Worm (Caenorhabditis elegans) whole organism, early embryonic: ENCODE data around the gene T03E6.8.

Source experiments
- B0310.2 ChIP-seq: sonication (generic microtip); optimal IDR thresholded peaks from 2 replicates; lab custom pipeline; 2016; ENCODE audit warnings: mild to moderate bottlenecking, missing genetic modification characterization, missing compliant biosample characterization
- aly-1 ChIP-seq: sonication (generic microtip); optimal IDR thresholded peaks from 2 replicates; lab custom pipeline; 2016; ENCODE audit warnings: missing genetic modification characterization, missing compliant biosample characterization
- ama-1 ChIP-seq: fragments of 150-350 bp; optimal IDR thresholded peaks from 2 replicates; lab custom pipeline; 2014
- ceh-13 ChIP-seq: fragments of 200-800 bp; sonication (Bioruptor generic); optimal IDR thresholded peaks from 2 replicates; lab custom pipeline; 2018; ENCODE audit warnings: mild to moderate bottlenecking, missing genetic modification characterization, missing compliant biosample characterization
- ceh-36 ChIP-seq: sonication (generic microtip); optimal IDR thresholded peaks from 2 replicates; lab custom pipeline; 2016; ENCODE audit warnings: missing genetic modification characterization, inconsistent platforms, missing compliant biosample characterization
- ets-7 ChIP-seq: sonication (generic microtip); optimal IDR thresholded peaks from 2 replicates; lab custom pipeline; 2016; ENCODE audit warnings: missing genotype, missing genetic modification characterization, missing compliant biosample characterization
- flt-1 ChIP-seq: fragments of 200-800 bp; sonication (Bioruptor generic); IDR thresholded peaks from 2 replicates; pipeline ENCODE4 v1.3.6; 2022; ENCODE audit warnings: missing genetic modification characterization, missing compliant biosample characterization
- hmg-4 ChIP-seq: fragments of 200-800 bp; sonication (Bioruptor generic); optimal IDR thresholded peaks from 2 replicates; lab custom pipeline; 2018; ENCODE audit warnings: mild to moderate bottlenecking, missing genetic modification characterization, missing compliant biosample characterization
- hnd-1 ChIP-seq: sonication (generic microtip); optimal IDR thresholded peaks from 2 replicates; lab custom pipeline; 2016; ENCODE audit warnings: missing genetic modification characterization, missing compliant biosample characterization
- pes-1 ChIP-seq: fragments of 200-800 bp; sonication (Bioruptor generic); IDR thresholded peaks from 2 replicates; pipeline ENCODE4 v1.3.6; 2022; ENCODE audit warnings: missing genetic modification reagents, missing genetic modification characterization, missing compliant biosample characterization
- scrt-1 ChIP-seq: fragments of 200-800 bp; sonication (Bioruptor generic); IDR thresholded peaks from 2 replicates; pipeline ENCODE4 v1.3.6; 2022; ENCODE audit warnings: missing genetic modification characterization, missing compliant biosample characterization
- tbx-11 ChIP-seq: fragments of 200-800 bp; sonication (Bioruptor generic); IDR thresholded peaks from 2 replicates; pipeline ENCODE4 v1.3.6; 2022; ENCODE audit warnings: missing genetic modification characterization, missing compliant biosample characterization
- tbx-37 ChIP-seq: fragments of 200-800 bp; sonication (Bioruptor generic); conservative IDR thresholded peaks from 2 replicates; pipeline ENCODE4 v1.3.6; 2022; ENCODE audit warnings: missing genetic modification reagents, missing genetic modification characterization, missing compliant biosample characterization
- tra-4 ChIP-seq: sonication (generic microtip); optimal IDR thresholded peaks from 2 replicates; lab custom pipeline; 2017; ENCODE audit warnings: missing genetic modification characterization, missing compliant biosample characterization

DNA sequence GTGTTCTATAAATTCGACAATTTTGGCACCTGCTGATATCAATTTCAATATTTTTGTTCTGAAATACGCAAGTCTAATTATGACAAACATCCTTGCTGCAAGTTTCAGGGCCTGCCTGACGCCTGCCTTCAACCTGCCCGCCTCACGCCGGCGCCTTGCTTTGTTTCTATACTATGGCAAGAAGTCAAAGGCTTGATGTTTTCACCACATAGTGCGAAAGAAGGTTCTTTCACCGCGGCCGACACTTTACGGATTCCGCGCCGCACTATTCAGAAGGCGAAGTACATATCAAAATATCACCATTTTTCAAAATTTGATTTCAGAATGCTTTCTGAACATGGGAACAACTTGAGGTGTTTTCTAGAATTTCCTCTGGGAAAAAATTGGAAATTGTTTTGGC lies 13.5 kb downstream of the T03E6.8 start:
- TF ChIP-seq ama-1 (lab: Kevin White, UChicago) (no peak), hmg-4 (GFP tag; lab: Kevin White, UChicago) (no peak), ceh-13 (GFP tag; lab: Kevin White, UChicago) (no peak), tbx-11 (no peak), aly-1 (no peak), tra-4 (tag; lab: Kevin White, UChicago) (no peak), ets-7 (tag; lab: Kevin White, UChicago) (no peak), flt-1 (GFP tag; lab: Robert Waterston, UW) (no peak), tbx-37 (GFP tag; lab: Robert Waterston, UW) (no peak), scrt-1 (GFP tag; lab: Robert Waterston, UW) (no peak), B0310.2 (tag; lab: Kevin White, UChicago) (no peak), pes-1 (GFP tag; lab: Robert Waterston, UW) (no peak), hnd-1 (tag; lab: Kevin White, UChicago) (no peak), ceh-36 (tag; lab: Kevin White, UChicago) (no peak)
